Worm (Caenorhabditis elegans): ENCODE data around the gene dyf-19.

The dyf-19 gene

DNA sequence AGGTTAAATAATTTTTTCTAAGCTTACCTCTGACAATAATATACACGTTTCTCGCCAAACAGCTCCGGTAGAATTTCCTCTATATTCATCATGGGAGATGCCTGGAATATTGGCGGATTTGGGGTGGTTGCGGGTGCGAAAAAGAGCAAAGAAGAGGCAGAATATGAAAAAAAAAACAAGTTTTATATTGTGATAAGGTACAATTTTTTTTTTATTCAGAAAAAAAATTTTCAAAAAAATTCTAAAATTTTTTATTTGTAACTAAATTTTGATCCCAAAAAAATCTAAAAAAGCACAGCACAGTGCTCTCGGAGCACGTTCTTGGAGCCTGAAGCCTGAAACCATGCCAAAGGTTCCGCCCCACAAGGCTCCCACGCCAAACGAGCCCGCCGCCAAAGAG is 30.3 kb downstream of the dyf-19 start, which contains the start of gene dmd-3:
TSS of gene dmd-3 (minus strand) at position 101 of the 400 bp plus-strand sequence.
- TF ChIP-seq dao-5 (tag; optimal IDR thresholded peaks at IDR 0.05) (no peak), W03F9.2 (tag; optimal IDR thresholded peaks at IDR 0.05) (no peak), him-1 (tag; optimal IDR thresholded peaks at IDR 0.05) (no peak)

- TF ChIP-seq dao-5 (tag; optimal IDR thresholded peaks at IDR 0.05) (no peak), W03F9.2 (tag; optimal IDR thresholded peaks at IDR 0.05) (no peak), him-1 (tag; optimal IDR thresholded peaks at IDR 0.05) (no peak)
Measured at ce11 chrV:19664574-19664973, 39.7 kb downstream of the dyf-19 start.

ce11 chrV:19666308-19666707 is 41.5 kb downstream of the dyf-19 start:
- TF ChIP-seq W03F9.2 (tag; optimal IDR thresholded peaks at IDR 0.05) (no peak), dao-5 (tag; optimal IDR thresholded peaks at IDR 0.05) (no peak), him-1 (tag; optimal IDR thresholded peaks at IDR 0.05) (no peak)

- no peak for TF ChIP-seq him-1 (tag; optimal IDR thresholded peaks at IDR 0.05)
- no peak for TF ChIP-seq dao-5 (tag; optimal IDR thresholded peaks at IDR 0.05)
- no peak for TF ChIP-seq W03F9.2 (tag; optimal IDR thresholded peaks at IDR 0.05)
Measured at ce11 chrV:19667716-19668115, 42.9 kb downstream of the dyf-19 start.

DNA sequence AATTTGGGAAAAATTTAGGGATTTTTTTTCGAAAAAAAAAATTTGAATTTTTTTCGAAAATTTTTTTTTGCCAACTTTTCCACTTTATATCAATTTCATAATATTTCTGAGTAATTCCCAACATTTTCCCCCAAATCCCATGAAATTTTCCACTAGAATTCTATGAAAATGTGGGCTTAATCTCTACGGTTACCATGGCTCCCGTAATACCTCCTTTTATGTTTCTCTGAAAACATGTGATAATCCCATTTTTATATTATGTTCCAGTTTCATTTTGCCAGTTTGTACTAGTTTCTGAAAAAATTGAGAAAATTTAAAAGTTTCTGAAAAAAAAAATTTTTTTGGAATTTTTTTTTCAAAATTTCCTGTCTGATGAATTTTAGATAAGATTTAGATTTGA is 43.4 kb downstream of the dyf-19 start:
- TF ChIP-seq W03F9.2 (tag; optimal IDR thresholded peaks at IDR 0.05) (no peak), dao-5 (tag; optimal IDR thresholded peaks at IDR 0.05) (no peak), him-1 (tag; optimal IDR thresholded peaks at IDR 0.05) (no peak)

- no peak for TF ChIP-seq dao-5 (tag; optimal IDR thresholded peaks at IDR 0.05)
- TF ChIP-seq him-1 (tag; optimal IDR thresholded peaks at IDR 0.05) = no peak
- TF ChIP-seq W03F9.2 (tag; optimal IDR thresholded peaks at IDR 0.05) = no peak
Measured at ce11 chrV:19669959-19670358, 45.1 kb downstream of the dyf-19 start, which contains the start of gene Y43F8C.11. TSS of gene Y43F8C.11 (plus strand) at chrV:19670259.

DNA sequence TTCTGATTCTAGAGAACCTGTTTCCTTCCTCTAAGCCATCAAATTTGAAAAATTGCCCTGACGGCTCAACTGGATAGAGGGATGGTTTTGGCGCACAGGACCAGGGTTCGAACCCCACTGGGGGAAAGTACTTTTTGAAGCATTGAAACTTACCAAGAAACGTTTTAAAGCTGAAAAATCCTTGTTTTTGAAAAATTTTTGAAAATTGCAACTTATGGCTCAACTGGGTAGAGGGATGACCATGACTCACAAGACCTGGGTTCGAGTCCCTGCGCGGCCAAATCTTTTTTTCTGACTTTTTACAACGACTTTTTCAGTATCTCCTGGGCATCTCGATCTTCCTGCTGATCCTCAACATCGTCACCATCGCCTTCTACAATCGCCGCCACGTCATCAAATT is 46.0 kb downstream of the dyf-19 start:
- TF ChIP-seq dao-5 (tag; optimal IDR thresholded peaks at IDR 0.05) (no peak), W03F9.2 (tag; optimal IDR thresholded peaks at IDR 0.05) (no peak), him-1 (tag; optimal IDR thresholded peaks at IDR 0.05) (no peak)

DNA sequence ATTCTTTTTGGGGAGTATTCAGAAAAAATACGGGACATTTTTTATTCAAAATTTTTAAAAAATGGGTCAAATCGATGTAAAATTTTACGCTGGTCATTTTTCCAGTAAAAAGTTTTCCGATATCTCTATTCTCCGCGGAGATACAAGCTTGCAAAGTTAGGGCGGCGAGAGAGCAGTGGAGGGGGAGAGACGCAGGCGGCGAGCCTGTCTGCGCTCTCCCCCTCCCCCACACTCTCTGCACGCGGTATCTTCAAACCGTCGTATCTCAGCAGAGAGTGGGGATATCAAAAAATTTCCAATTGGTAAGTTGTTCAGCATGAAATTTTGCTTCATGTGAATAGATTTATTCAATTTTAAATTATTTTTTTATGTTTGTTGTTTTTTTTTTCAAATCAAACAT is 47.0 kb downstream of the dyf-19 start:
- TF ChIP-seq him-1 (tag; optimal IDR thresholded peaks at IDR 0.05) = no peak
- TF ChIP-seq dao-5 (tag; optimal IDR thresholded peaks at IDR 0.05) = no peak
- no peak for TF ChIP-seq W03F9.2 (tag; optimal IDR thresholded peaks at IDR 0.05)

DNA sequence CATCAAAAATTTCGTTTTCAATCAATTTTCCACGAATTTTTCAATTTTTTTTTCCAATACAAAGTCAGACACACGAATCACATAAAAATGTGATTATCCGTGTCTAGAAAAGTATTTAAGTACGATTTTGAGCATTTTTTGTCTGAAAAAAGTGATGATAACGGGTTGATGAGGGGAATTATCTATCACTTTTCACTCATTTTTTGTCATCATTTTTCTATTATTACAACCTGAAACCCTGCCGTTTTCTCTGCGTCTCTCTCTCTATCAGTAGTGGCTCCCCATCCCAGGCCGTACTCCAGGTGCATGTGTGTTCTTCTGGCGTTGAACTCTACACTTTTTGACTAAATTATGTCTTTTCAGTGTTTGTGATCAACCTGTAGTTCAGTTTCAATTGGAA is 47.5 kb downstream of the dyf-19 start:
- no peak for TF ChIP-seq W03F9.2 (tag; optimal IDR thresholded peaks at IDR 0.05)

ce11 chrV:19673298-19673903 is 48.6 kb downstream of the dyf-19 start:
- TF ChIP-seq W03F9.2 (tag; optimal IDR thresholded peaks at IDR 0.05) (no peak), him-1 (tag; optimal IDR thresholded peaks at IDR 0.05) (no peak), dao-5 (tag; optimal IDR thresholded peaks at IDR 0.05) (no peak)

DNA sequence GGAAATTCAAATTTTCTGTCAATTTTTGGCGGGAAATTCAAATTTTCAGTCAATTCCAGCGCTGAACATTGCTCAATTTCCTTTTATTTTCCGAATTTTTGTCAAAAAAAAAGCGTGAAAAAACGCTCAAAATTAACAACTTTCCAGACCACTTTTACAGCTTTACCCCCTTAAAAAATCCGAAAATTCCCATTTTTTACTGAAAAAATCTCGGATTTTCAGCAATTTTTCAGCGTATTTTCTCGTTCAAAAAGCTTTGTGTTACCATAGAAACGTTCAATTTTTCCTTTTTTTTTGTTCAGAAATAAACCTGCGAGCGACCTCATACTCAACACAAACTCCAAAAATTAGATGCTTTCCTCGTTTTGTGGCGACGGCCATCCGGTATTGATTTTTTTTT is 49.7 kb downstream of the dyf-19 start, which contains the start of gene mrp-7:
TSS of gene mrp-7 (plus strand) at position 301 of the 400 bp plus-strand sequence.
- no peak for TF ChIP-seq W03F9.2 (tag; optimal IDR thresholded peaks at IDR 0.05)
- TF ChIP-seq dao-5 (tag; optimal IDR thresholded peaks at IDR 0.05) = no peak
- TF ChIP-seq him-1 (tag; optimal IDR thresholded peaks at IDR 0.05) = no peak
